Worm (Caenorhabditis elegans) whole organism, L4/young adult: ENCODE results near the gene air-1.

Experiments
- W03F9.2 ChIP-seq: fragments of 150-350 bp; optimal IDR thresholded peaks from 2 replicates; lab custom pipeline; 2014; ENCODE audit warnings: missing biosample characterization, missing genetic modification characterization
- him-1 ChIP-seq: sonication (generic microtip); optimal IDR thresholded peaks from 2 replicates; lab custom pipeline; 2016; ENCODE audit warnings: missing genotype, missing genetic modification reagents, missing genetic modification characterization, missing compliant biosample characterization

DNA sequence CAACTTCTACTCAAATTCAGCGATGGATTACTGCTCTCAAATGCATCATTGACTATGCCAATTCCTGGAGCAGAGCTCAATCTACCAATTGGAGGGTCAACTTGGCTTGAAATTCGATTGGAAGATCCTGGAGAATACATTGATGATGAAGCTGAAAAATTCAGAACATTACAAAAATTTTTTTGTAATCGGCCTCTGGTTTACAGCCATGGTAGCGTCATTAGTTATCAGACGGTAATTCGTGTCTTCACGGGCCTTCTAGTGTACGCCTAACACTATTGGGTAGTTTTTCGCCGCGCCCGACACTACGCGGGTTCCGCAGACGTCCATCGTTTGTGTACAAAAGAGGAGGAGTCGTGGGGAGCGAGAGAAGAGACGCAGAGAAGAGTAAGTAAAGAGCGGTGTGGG is 7.4 kb downstream of the air-1 start:
- TF ChIP-seq W03F9.2 (tag; lab: Kevin White, UChicago) (peak; percentile 82), him-1 (tag; lab: Kevin White, UChicago) (peak; percentile 24)
